Worm (Caenorhabditis elegans) whole organism, midembryonic: ENCODE measurements around the gene F21C10.13.

ENCODE experiments used
- T22C8.4 ChIP-seq: fragments of 200-800 bp; sonication (Bioruptor generic); IDR thresholded peaks from 2 replicates; pipeline ENCODE4 v1.3.6; 2022; ENCODE audit warnings: missing genetic modification characterization, missing compliant biosample characterization
- flt-1 ChIP-seq: fragments of 200-800 bp; sonication (Bioruptor generic); IDR thresholded peaks from 2 replicates; pipeline ENCODE4 v1.3.6; 2022; ENCODE audit warnings: missing genetic modification characterization, missing compliant biosample characterization
- klf-2 ChIP-seq: fragments of 200-800 bp; sonication (Bioruptor generic); conservative IDR thresholded peaks from 2 replicates; pipeline ENCODE4 v1.3.6; 2022; ENCODE audit warnings: missing genetic modification reagents, missing genetic modification characterization, missing compliant biosample characterization
- med-1 ChIP-seq: sonication (generic microtip); optimal IDR thresholded peaks from 2 replicates; lab custom pipeline; 2017; ENCODE audit warnings: missing genetic modification characterization, mild to moderate bottlenecking, missing compliant biosample characterization, antibody characterized with exemption, missing genetic modification reagents; ENCODE audit not compliant: insufficient read depth
- ref-1 ChIP-seq: fragments of 200-800 bp; sonication (Bioruptor generic); conservative IDR thresholded peaks from 2 replicates; pipeline ENCODE4 v1.3.6; 2022; ENCODE audit warnings: missing genetic modification reagents, missing genetic modification characterization, missing compliant biosample characterization
- tab-1 ChIP-seq: fragments of 200-800 bp; sonication (Bioruptor generic); IDR thresholded peaks from 2 replicates; pipeline ENCODE4 v1.3.6; 2022; ENCODE audit warnings: missing genetic modification characterization, missing compliant biosample characterization
- ztf-23 ChIP-seq: fragments of 200-800 bp; sonication (Bioruptor generic); IDR thresholded peaks from 2 replicates; pipeline ENCODE4 v1.3.6; 2022; ENCODE audit warnings: missing genetic modification reagents, missing genetic modification characterization, missing compliant biosample characterization
- ztf-29 ChIP-seq: fragments of 200-800 bp; sonication (Bioruptor generic); IDR thresholded peaks from 2 replicates; pipeline ENCODE4 v1.3.6; 2022; ENCODE audit warnings: missing genetic modification reagents, missing genetic modification characterization, missing compliant biosample characterization

DNA sequence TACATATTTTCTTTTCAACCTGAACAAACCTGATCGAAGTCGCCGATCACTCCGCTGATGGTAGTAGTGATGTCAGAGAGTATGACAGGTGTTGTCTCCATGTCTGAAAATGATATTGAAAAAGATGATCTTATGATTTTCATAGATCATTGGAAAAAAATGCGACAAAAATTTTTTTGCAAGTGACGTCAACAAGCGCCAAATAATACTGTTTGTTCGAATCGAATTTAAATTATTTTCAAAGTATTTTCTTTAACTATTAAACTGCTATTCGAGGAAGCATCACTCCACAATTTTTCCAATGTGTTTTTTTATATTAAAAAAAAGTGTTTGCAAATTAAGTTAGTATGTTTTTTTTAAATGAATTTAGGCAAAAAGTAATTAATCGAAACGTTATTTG, 15.5 kb downstream of the F21C10.13 start, which contains the start of gene pitr-2:
- TF ChIP-seq med-1 (GFP tag; lab: Kevin White, UChicago) (no peak), flt-1 (no peak), klf-2 (GFP tag; lab: Robert Waterston, UW) (no peak), tab-1 (no peak), ztf-29 (GFP tag; lab: Robert Waterston, UW) (no peak), ztf-23 (no peak), ref-1 (GFP tag; lab: Robert Waterston, UW) (no peak), T22C8.4 (no peak)
